Fruit fly (Drosophila melanogaster) whole organism, prepupa: ENCODE results near the gene CG11050.

ENCODE experiments used
- Blimp-1 ChIP-seq: fragments of 200-800 bp; sonication (Bioruptor generic); optimal IDR thresholded peaks from 3 replicates; lab custom pipeline; 2017; ENCODE audit warnings: missing biosample characterization, missing genetic modification characterization, mild to moderate bottlenecking, moderate library complexity, missing genetic modification reagents
- CG11294 ChIP-seq: fragments of 200-800 bp; sonication (Bioruptor generic); IDR thresholded peaks from 2 replicates; pipeline ENCODE4 v1.3.6; 2022; ENCODE audit warnings: missing biosample characterization, missing genetic modification characterization
- CG11762 ChIP-seq: fragments of 200-800 bp; sonication (Bioruptor generic); optimal IDR thresholded peaks from 3 replicates; lab custom pipeline; 2016; ENCODE audit warnings: missing biosample characterization, missing genetic modification characterization; ENCODE audit not compliant: insufficient read depth
- CG11902 ChIP-seq: fragments of 200-800 bp; sonication (Bioruptor generic); optimal IDR thresholded peaks from 3 replicates; lab custom pipeline; 2016; ENCODE audit warnings: missing biosample characterization, missing genetic modification characterization
- CG15336 ChIP-seq: fragments of 200-800 bp; sonication (Bioruptor generic); IDR thresholded peaks from 2 replicates; pipeline ENCODE4 v1.3.6; 2022; ENCODE audit warnings: missing biosample characterization, missing genetic modification characterization
- CG1621 ChIP-seq: fragments of 200-800 bp; sonication (Bioruptor generic); optimal IDR thresholded peaks from 3 replicates; lab custom pipeline; 2018; ENCODE audit warnings: missing biosample characterization, mild to moderate bottlenecking, missing genetic modification characterization
- CG16779 ChIP-seq: fragments of 200-800 bp; sonication (Bioruptor generic); optimal IDR thresholded peaks from 3 replicates; lab custom pipeline; 2017; ENCODE audit warnings: missing biosample characterization, mild to moderate bottlenecking, missing genetic modification characterization
- CG31627 ChIP-seq: fragments of 200-800 bp; sonication (Bioruptor generic); optimal IDR thresholded peaks from 3 replicates; lab custom pipeline; 2016; ENCODE audit warnings: missing biosample characterization, missing genetic modification characterization
- CG3919 ChIP-seq: fragments of 200-800 bp; sonication (Bioruptor generic); optimal IDR thresholded peaks from 3 replicates; lab custom pipeline; 2016; ENCODE audit warnings: missing biosample characterization, missing genetic modification characterization
- CG6276 ChIP-seq: fragments of 200-800 bp; sonication (Bioruptor generic); optimal IDR thresholded peaks from 2 replicates; lab custom pipeline; 2017; ENCODE audit warnings: missing biosample characterization, mild to moderate bottlenecking, missing genetic modification characterization
- CG6792 ChIP-seq: fragments of 200-800 bp; sonication (Bioruptor generic); optimal IDR thresholded peaks from 3 replicates; lab custom pipeline; 2016; ENCODE audit warnings: missing biosample characterization, missing genetic modification characterization
- CG6854 ChIP-seq: fragments of 200-800 bp; sonication (Bioruptor generic); optimal IDR thresholded peaks from 2 replicates; lab custom pipeline; 2017; ENCODE audit warnings: missing biosample characterization, mild to moderate bottlenecking, missing genetic modification characterization
- CG7368 ChIP-seq: fragments of 200-800 bp; sonication (Bioruptor generic); optimal IDR thresholded peaks from 3 replicates; lab custom pipeline; 2016; ENCODE audit warnings: missing biosample characterization, missing genetic modification characterization
- CG9139 ChIP-seq: fragments of 200-800 bp; sonication (Bioruptor generic); optimal IDR thresholded peaks from 3 replicates; lab custom pipeline; 2017; ENCODE audit warnings: missing biosample characterization, mild to moderate bottlenecking, missing genetic modification characterization
- Hr38 ChIP-seq: sonication (Bioruptor generic); optimal IDR thresholded peaks from 2 replicates; lab custom pipeline; 2016; ENCODE audit warnings: missing biosample characterization, missing genetic modification characterization
- Hr39 ChIP-seq: fragments of 200-800 bp; sonication (Bioruptor generic); optimal IDR thresholded peaks from 2 replicates; lab custom pipeline; 2016; ENCODE audit warnings: missing biosample characterization, missing genetic modification characterization
- Hr4 ChIP-seq: fragments of 200-800 bp; sonication (Bioruptor generic); optimal IDR thresholded peaks from 3 replicates; lab custom pipeline; 2016; ENCODE audit warnings: missing biosample characterization, missing genetic modification characterization
- Lpt ChIP-seq: fragments of 200-800 bp; sonication (Bioruptor generic); optimal IDR thresholded peaks from 3 replicates; lab custom pipeline; 2016; ENCODE audit warnings: missing biosample characterization, missing genetic modification characterization
- Sox102F ChIP-seq: fragments of 200-800 bp; sonication (Bioruptor generic); optimal IDR thresholded peaks from 2 replicates; lab custom pipeline; 2016; ENCODE audit warnings: missing biosample characterization, mild to moderate bottlenecking, missing genetic modification characterization
- achi ChIP-seq: fragments of 200-800 bp; sonication (Bioruptor generic); optimal IDR thresholded peaks from 3 replicates; lab custom pipeline; 2016; ENCODE audit warnings: missing biosample characterization, missing genetic modification characterization
- cyc ChIP-seq: fragments of 200-800 bp; sonication (Bioruptor generic); optimal IDR thresholded peaks from 3 replicates; lab custom pipeline; 2016; ENCODE audit warnings: missing biosample characterization, missing genetic modification characterization
- dsx ChIP-seq: fragments of 200-800 bp; optimal IDR thresholded peaks from 3 replicates; lab custom pipeline; 2019; ENCODE audit warnings: missing biosample characterization, mild to moderate bottlenecking, missing genetic modification characterization, moderate library complexity; ENCODE audit not compliant: poor library complexity, severe bottlenecking
- esn ChIP-seq: fragments of 200-800 bp; sonication (Bioruptor generic); optimal IDR thresholded peaks from 2 replicates; lab custom pipeline; 2016; ENCODE audit warnings: missing biosample characterization, mild to moderate bottlenecking, missing genetic modification characterization, moderate library complexity
- fd85E ChIP-seq: fragments of 200-800 bp; sonication (Bioruptor generic); optimal IDR thresholded peaks from 3 replicates; lab custom pipeline; 2016; ENCODE audit warnings: missing biosample characterization, missing genetic modification characterization
- fkh ChIP-seq: fragments of 200-800 bp; sonication (Bioruptor generic); optimal IDR thresholded peaks from 3 replicates; lab custom pipeline; 2017; ENCODE audit warnings: missing biosample characterization, mild to moderate bottlenecking, missing genetic modification characterization, moderate library complexity
- salr ChIP-seq, 2 experiments: fragments of 200-800 bp; sonication (Bioruptor generic); optimal IDR thresholded peaks; 3 replicates each; lab custom pipeline; 2016 to 2018; ENCODE audit warnings: missing biosample characterization in 2 of 2, missing genetic modification characterization in 2 of 2, mild to moderate bottlenecking in 1 of 2
- spab ChIP-seq: fragments of 200-800 bp; sonication (Bioruptor generic); optimal IDR thresholded peaks from 2 replicates; lab custom pipeline; 2017; ENCODE audit warnings: missing biosample characterization, mild to moderate bottlenecking, missing genetic modification characterization, missing genetic modification reagents
- ss ChIP-seq, 2 experiments: fragments of 200-800 bp; sonication (Bioruptor generic); optimal IDR thresholded peaks; 2 replicates in 1 of 2; 3 replicates in 1 of 2; lab custom pipeline; 2017 to 2018; ENCODE audit warnings: mild to moderate bottlenecking in 2 of 2, missing biosample characterization in 2 of 2, missing genetic modification characterization in 2 of 2, moderate library complexity in 1 of 2
- svp ChIP-seq: fragments of 200-800 bp; sonication (Bioruptor generic); peaks from one replicate; lab custom pipeline; 2016; ENCODE audit warnings: missing biosample characterization, missing genetic modification characterization

Gene CG11050

DNA sequence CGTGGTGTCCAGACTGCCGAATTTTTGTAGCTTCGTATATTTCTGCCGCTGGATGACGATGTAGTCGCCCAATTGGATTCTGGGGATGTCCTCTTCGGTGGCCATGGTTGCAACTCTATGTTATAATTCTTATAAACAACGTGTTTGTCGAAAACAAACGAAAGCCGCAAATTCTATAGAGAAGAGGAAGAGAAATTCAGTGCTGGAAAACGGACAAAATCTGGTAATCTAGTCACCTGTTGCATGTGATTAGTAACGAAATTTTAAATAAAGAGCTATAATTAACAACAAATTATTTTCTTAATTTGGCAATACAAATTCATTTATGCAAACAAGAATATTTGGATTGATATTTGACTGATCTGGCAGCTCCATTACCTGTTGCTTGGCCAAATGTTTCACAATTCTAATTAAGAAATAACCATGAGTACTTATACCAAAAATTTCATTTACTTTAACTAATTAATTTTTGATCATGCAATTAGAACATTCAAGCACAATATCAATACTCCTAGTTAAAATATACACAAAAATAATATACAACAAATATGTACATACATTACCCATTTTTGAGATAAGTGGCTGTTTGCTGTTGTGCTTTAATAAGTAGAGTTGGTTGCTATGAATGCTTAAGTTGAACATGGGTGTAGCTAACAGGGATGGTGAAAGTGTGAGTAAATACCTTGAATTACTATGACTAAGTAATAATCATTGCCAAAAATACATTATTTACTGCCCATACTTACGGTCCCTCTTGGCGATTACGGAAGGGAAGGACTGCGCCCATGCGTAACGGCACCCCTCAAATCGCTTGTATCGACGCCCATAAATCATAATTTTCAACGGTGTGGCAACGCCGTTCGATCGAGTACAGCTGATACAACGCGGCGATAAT, 49.1 kb upstream of the CG11050 start, which contains the start of the genes Trmt6 and Ent2 (continued):
- TF ChIP-seq CG9139 (GFP tag; lab: Kevin White, UChicago) (peak; percentile 86), CG6276 (GFP tag; lab: Kevin White, UChicago) (peak; percentile 94), esn (peak; percentile 96), cyc (GFP tag; lab: Kevin White, UChicago) (peak; percentile 99), CG3919 (GFP tag; lab: Kevin White, UChicago) (peak; percentile 98), CG6854 (GFP tag; lab: Kevin White, UChicago) (peak; percentile 89), CG7368 (GFP tag; lab: Kevin White, UChicago) (peak; percentile 97), fd85E (GFP tag; lab: Kevin White, UChicago) (peak; percentile 90), CG6792 (GFP tag; lab: Kevin White, UChicago) (peak; percentile 98), Hr38 (GFP tag; lab: Kevin White, UChicago) (peak; percentile 91), achi (peak; percentile 96), svp (GFP tag; lab: Kevin White, UChicago) (peak; percentile 98), ss (GFP tag; optimal IDR thresholded peaks at IDR 0.05; lab: Kevin White, UChicago) (peak; percentile 85 to 92), salr (GFP tag; optimal IDR thresholded peaks at IDR 0.05; lab: Kevin White, UChicago) (peak; percentile 99), CG16779 (tag; lab: Kevin White, UChicago) (peak; percentile 89), CG11294 (GFP tag; lab: Robert Waterston, UW) (peak; percentile 98), CG11902 (peak; percentile 98), spab (GFP tag; lab: Kevin White, UChicago) (peak; percentile 94), Hr4 (GFP tag; lab: Kevin White, UChicago) (peak; percentile 99)

DNA sequence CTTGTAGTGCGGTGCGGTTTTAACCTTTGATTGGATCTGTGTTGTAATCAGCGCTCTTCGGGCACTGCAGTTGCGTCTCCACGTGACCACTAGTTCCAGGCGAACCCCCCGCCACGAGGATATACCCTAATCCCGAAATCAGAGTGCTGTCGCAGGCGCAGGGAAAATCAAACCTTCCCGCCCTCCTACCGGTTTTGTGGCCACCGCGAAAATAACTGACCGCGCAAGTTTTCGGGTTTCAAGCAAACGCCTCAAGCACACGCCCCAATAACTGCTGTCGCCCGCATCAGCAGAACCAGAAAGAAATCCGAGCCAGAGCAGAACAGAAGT, 48.5 kb upstream of the CG11050 start:
- TF ChIP-seq Blimp-1 (GFP tag; lab: Kevin White, UChicago), result no peak
- TF ChIP-seq CG11762 (GFP tag; lab: Kevin White, UChicago), result no peak
- TF ChIP-seq Hr39 (GFP tag; lab: Kevin White, UChicago), result no peak
- no peak for TF ChIP-seq CG1621

DNA sequence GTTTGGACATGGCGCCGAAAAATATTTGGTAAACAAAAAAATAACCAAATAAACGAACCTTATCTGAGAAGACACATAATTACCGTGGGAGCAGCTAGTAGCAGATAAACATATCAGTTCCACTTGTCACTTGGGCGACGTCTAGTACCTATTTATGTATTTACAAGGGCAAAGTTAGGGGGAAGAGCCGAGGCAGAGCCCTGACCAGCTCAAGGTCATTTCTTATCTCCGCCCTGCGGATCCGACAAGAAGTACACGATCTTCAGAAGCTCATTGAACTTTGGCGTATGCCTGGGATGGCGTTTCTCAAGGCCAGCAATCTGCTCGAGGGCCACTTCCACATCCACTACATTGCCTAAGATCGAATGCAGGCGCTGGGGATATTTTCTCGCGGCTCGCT, 45.9 kb upstream of the CG11050 start:
- TF ChIP-seq Lpt (GFP tag; lab: Kevin White, UChicago), result no peak
- no peak for TF ChIP-seq spab (GFP tag; lab: Kevin White, UChicago)
- TF ChIP-seq CG11902, result no peak
- TF ChIP-seq dsx (GFP tag; lab: Kevin White, UChicago), result no peak
- peak; percentile 52 for TF ChIP-seq fkh (GFP tag; lab: Kevin White, UChicago)
- no peak for TF ChIP-seq CG16779 (tag; lab: Kevin White, UChicago)
- TF ChIP-seq CG31627 (GFP tag; lab: Kevin White, UChicago), result no peak
- TF ChIP-seq Sox102F (GFP tag; lab: Kevin White, UChicago), result no peak
- peak; percentile 83 for TF ChIP-seq svp (GFP tag; lab: Kevin White, UChicago)
- TF ChIP-seq, all 60 proteins: peak for 2

DNA sequence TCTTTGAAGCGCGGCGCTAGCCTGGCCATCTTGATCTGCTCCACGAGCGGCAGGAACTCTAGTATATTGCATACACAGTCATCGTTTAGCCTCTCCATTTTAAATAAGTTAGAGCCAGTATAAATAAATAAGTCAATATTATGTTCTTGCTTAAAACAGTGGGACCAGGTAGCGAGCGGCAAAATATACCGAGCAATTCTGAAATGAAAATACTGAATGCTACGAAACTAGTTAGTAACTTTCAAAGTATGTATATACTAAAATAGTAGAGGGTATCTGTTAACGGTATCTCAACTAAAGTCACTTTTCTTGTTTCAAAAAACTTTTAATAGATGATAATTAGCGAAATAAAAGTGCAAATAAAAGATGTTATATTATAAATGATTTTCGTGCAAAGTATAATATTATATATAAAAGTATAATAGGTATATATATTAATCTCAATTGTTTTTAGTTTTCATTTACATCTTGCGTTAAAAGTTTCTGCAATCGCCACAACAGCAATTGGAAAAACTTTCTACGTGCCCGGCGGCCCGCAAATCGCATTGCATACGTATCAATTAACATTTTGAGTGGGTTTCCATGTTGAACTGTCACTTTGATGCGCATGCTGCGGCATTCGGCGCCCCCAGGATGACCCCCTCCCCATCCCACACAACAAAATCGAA, 44.7 kb upstream of the CG11050 start, which contains the start of gene CG13766:
Gene CG13766 (minus strand): TSS at position 162 of the 668 bp plus-strand sequence.
- TF ChIP-seq fkh (GFP tag; lab: Kevin White, UChicago) (peak; percentile 70), svp (GFP tag; lab: Kevin White, UChicago) (peak; percentile 24), CG15336 (no peak)
- TF ChIP-seq, all 60 proteins: peak for 2

DNA sequence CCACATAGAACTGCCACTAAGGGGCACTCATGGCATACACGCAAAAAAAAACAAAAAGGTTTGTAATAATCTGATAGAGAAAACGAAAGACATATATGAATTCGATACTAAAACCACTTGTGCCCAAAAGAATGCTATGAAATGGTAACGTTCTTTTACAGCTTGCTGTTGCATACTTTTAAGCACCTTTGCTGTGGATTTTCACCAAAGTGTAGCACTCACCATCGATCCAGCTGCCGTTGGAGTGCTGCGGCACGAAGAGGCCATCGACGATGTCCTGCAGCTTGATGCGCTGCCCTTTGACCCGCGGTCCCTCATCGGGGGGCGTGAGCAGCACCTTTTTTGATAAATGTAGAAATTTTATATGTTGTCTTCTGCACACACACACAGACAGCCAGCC, 31.8 kb upstream of the CG11050 start:
- TF ChIP-seq Lpt (GFP tag; lab: Kevin White, UChicago) (no peak), svp (GFP tag; lab: Kevin White, UChicago) (peak; percentile 47)
